Fruit fly (Drosophila melanogaster): ENCODE data around the gene png.

Gene png

dm6 chrX:1353322-1354212 is 3.8 kb downstream of the png start, which contains the start of the genes CG12773 and CG11417:
TSS of gene CG12773 (minus strand) at chrX:1353981.
TSS of gene CG11417 (plus strand) at chrX:1354014.
- TF ChIP-seq CG34367 (tag; optimal IDR thresholded peaks at IDR 0.05) (no peak), EcR (GFP tag; optimal IDR thresholded peaks at IDR 0.05) (peak; percentile 25), CG8159 (tag; optimal IDR thresholded peaks at IDR 0.05) (no peak)

- TF ChIP-seq Snoo (tag; optimal IDR thresholded peaks at IDR 0.05) (no peak), D1 (tag; optimal IDR thresholded peaks at IDR 0.05) (no peak), EcR (GFP tag; optimal IDR thresholded peaks at IDR 0.05) (no peak), CG10348 (GFP tag; IDR thresholded peaks at IDR 0.05) (no peak), CG32121 (GFP tag; IDR thresholded peaks at IDR 0.05) (no peak), CG9948 (tag; optimal IDR thresholded peaks at IDR 0.05) (no peak), CG8159 (tag; optimal IDR thresholded peaks at IDR 0.05) (no peak), CG17806 (tag; optimal IDR thresholded peaks at IDR 0.05) (no peak), Ets98B (GFP tag; IDR thresholded peaks at IDR 0.05) (no peak)
These were observed 8.1 kb downstream of the png start, which contains the start of gene MTPAP for dm6 chrX:1349255-1349654. TSS of gene MTPAP (minus strand) at chrX:1349357.

- TF ChIP-seq CG8301 (tag; optimal IDR thresholded peaks at IDR 0.05) (no peak), gl (tag; optimal IDR thresholded peaks at IDR 0.05) (no peak), rn (GFP tag; IDR thresholded peaks at IDR 0.05) (no peak), Pif1A (GFP tag; optimal IDR thresholded peaks at IDR 0.05) (no peak), Snoo (tag; optimal IDR thresholded peaks at IDR 0.05) (no peak), Ets98B (GFP tag; IDR thresholded peaks at IDR 0.05) (no peak), CG14655 (GFP tag; optimal IDR thresholded peaks at IDR 0.05) (no peak)
These were observed 10.6 kb downstream of the png start for dm6 chrX:1346833-1347232.

dm6 chrX:1346256-1346655 is 11.1 kb downstream of the png start, which contains the start of gene Tsp2A:
TSS of gene Tsp2A (plus strand) at chrX:1346553.
- TF ChIP-seq Pif1A (GFP tag; optimal IDR thresholded peaks at IDR 0.05): no peak
- no peak for TF ChIP-seq Pif1B (GFP tag; optimal IDR thresholded peaks at IDR 0.05)
- TF ChIP-seq CG8159 (tag; optimal IDR thresholded peaks at IDR 0.05): no peak
- no peak for TF ChIP-seq CG34367 (tag; optimal IDR thresholded peaks at IDR 0.05)
- TF ChIP-seq CG10348 (GFP tag; IDR thresholded peaks at IDR 0.05): no peak
- no peak for TF ChIP-seq fd96Ca (GFP tag; IDR thresholded peaks at IDR 0.05)
- TF ChIP-seq CG15710 (tag; optimal IDR thresholded peaks at IDR 0.05): no peak
- TF ChIP-seq CG14655 (GFP tag; optimal IDR thresholded peaks at IDR 0.05): no peak
- no peak for TF ChIP-seq CG9948 (tag; optimal IDR thresholded peaks at IDR 0.05)
- TF ChIP-seq EcR (GFP tag; optimal IDR thresholded peaks at IDR 0.05): no peak
- no peak for TF ChIP-seq CG13204 (GFP tag; optimal IDR thresholded peaks at IDR 0.05)
- TF ChIP-seq Ets98B (GFP tag; IDR thresholded peaks at IDR 0.05): no peak
- no peak for TF ChIP-seq CG17806 (tag; optimal IDR thresholded peaks at IDR 0.05)

dm6 chrX:1341944-1342392 is 15.4 kb downstream of the png start, which contains the start of gene Naa30A:
TSS of gene Naa30A (plus strand) at chrX:1342106.
- TF ChIP-seq CG8159 (tag; optimal IDR thresholded peaks at IDR 0.05) (peak; percentile 8), CG10348 (GFP tag; IDR thresholded peaks at IDR 0.05) (no peak), Snoo (tag; optimal IDR thresholded peaks at IDR 0.05) (no peak), CG34367 (tag; optimal IDR thresholded peaks at IDR 0.05) (no peak), CG13204 (GFP tag; optimal IDR thresholded peaks at IDR 0.05) (no peak)

- no peak for TF ChIP-seq gl (tag; optimal IDR thresholded peaks at IDR 0.05)
- no peak for TF ChIP-seq Pif1A (GFP tag; optimal IDR thresholded peaks at IDR 0.05)
These were observed 15.9 kb downstream of the png start, which contains the start of gene CG11409 for dm6 chrX:1341528-1341927. TSS of gene CG11409 (minus strand) at chrX:1341587.

dm6 chrX:1337998-1338397 is 19.4 kb downstream of the png start:
- no peak for TF ChIP-seq Pif1B (GFP tag; optimal IDR thresholded peaks at IDR 0.05)
- TF ChIP-seq fd96Ca (GFP tag; IDR thresholded peaks at IDR 0.05): 0 out of 3 replicates have a peak, but pooled peaks have one; percentile 14
- no peak for TF ChIP-seq CG34367 (tag; optimal IDR thresholded peaks at IDR 0.05)
- TF ChIP-seq CG32121 (GFP tag; IDR thresholded peaks at IDR 0.05): 0 out of 2 replicates have a peak, but pooled peaks have one; percentile 10
- peak; percentile 56 for TF ChIP-seq EcR (GFP tag; optimal IDR thresholded peaks at IDR 0.05)
- TF ChIP-seq Ets98B (GFP tag; IDR thresholded peaks at IDR 0.05): peak; percentile 56; the same call in 1 of the 2 replicates
- TF ChIP-seq CG8301 (tag; optimal IDR thresholded peaks at IDR 0.05): no peak
- peak; percentile 76 for TF ChIP-seq CG13204 (GFP tag; optimal IDR thresholded peaks at IDR 0.05)
- no peak for TF ChIP-seq CG9948 (tag; optimal IDR thresholded peaks at IDR 0.05)
- no peak for TF ChIP-seq CG12605 (GFP tag; IDR thresholded peaks at IDR 0.05)
